Worm (Caenorhabditis elegans): ENCODE data around the gene C23G10.7.

Gene C23G10.7

ce11 chrIII:6147903-6148302 lies 50.3 kb downstream of the C23G10.7 start, which contains the start of gene Y42G9A.2:
TSS of gene Y42G9A.2 (plus strand) at chrIII:6148186.
- TF ChIP-seq F57A8.1 (GFP tag; optimal IDR thresholded peaks at IDR 0.05), result no peak
- 0 out of 2 replicates have a peak, but pooled peaks have one; percentile 1 for TF ChIP-seq ekl-4 (GFP tag; IDR thresholded peaks at IDR 0.05)

DNA sequence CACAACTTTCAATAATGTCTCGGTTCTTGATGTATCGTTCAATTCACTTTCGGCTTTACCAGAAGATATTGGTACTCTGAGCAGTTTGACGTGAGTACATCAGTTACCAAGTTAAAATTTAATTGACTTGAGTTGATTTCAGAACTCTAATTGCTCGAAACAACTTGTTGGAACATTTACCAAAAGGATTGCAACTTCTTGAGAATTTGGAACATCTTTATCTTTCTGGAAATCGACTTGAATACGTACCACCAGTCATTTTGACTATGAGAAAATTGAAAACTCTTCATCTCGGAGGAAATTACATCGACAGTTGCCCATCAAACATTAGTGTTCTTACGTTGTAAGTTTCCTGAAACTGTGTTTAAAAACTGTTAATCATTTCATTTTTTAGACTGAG lies 51.4 kb downstream of the C23G10.7 start:
- TF ChIP-seq ccch-3 (GFP tag; optimal IDR thresholded peaks at IDR 0.05), result no peak
- TF ChIP-seq egrh-3 (GFP tag; IDR thresholded peaks at IDR 0.05), result no peak
- no peak for TF ChIP-seq lin-40 (tag; optimal IDR thresholded peaks at IDR 0.05)
- no peak for TF ChIP-seq egl-44 (GFP tag; IDR thresholded peaks at IDR 0.05)
- no peak for TF ChIP-seq rec-8 (tag; optimal IDR thresholded peaks at IDR 0.05)
- no peak for TF ChIP-seq sptf-2 (GFP tag; optimal IDR thresholded peaks at IDR 0.05)
- TF ChIP-seq nhr-120 (GFP tag; IDR thresholded peaks at IDR 0.05), result no peak
- no peak for TF ChIP-seq tbx-9 (tag; optimal IDR thresholded peaks at IDR 0.05; ENCODE audit: borderline replicate concordance)
- no peak for TF ChIP-seq F39B2.1 (GFP tag; IDR thresholded peaks at IDR 0.05)
- no peak for TF ChIP-seq akir-1 (GFP tag; optimal IDR thresholded peaks at IDR 0.05)
- TF ChIP-seq ceh-79 (tag; optimal IDR thresholded peaks at IDR 0.05), result no peak
- TF ChIP-seq Y53F4B.3 (GFP tag; IDR thresholded peaks at IDR 0.05), result no peak
- no peak for TF ChIP-seq mel-28 (tag; optimal IDR thresholded peaks at IDR 0.05; ENCODE audit: borderline replicate concordance)
- TF ChIP-seq madf-10 (tag; optimal IDR thresholded peaks at IDR 0.05), result no peak
- no peak for TF ChIP-seq F37B4.10 (GFP tag; IDR thresholded peaks at IDR 0.05)
- TF ChIP-seq F49E8.2 (tag; optimal IDR thresholded peaks at IDR 0.05; ENCODE audit: insufficient read depth), result no peak

Data from whole organism, young adult.